Worm (Caenorhabditis elegans) whole organism, L1 larva: ENCODE results near the gene F35C11.4.

Source experiments
- F16B12.6 ChIP-seq: fragments of 150-350 bp; optimal IDR thresholded peaks from 2 replicates; lab custom pipeline; 2014; ENCODE audit warnings: missing biosample characterization, missing genetic modification characterization
- alr-1 ChIP-seq: fragments of 200-800 bp; sonication (Bioruptor generic); optimal IDR thresholded peaks from 2 replicates; lab custom pipeline; 2018; ENCODE audit warnings: borderline replicate concordance, mild to moderate bottlenecking, missing genetic modification characterization, missing compliant biosample characterization
- efl-1 ChIP-seq, 4 experiments: fragments of 150-350 bp; optimal IDR thresholded peaks in 3 of 4; peaks in 1 of 4; 1 replicate in 1 of 4; 2 replicates in 3 of 4; lab custom pipeline; 2014; ENCODE audit warnings: missing biosample characterization in 2 of 4, missing genetic modification characterization in 2 of 4, missing genetic modification reagents in 2 of 4
- elt-2 ChIP-seq: sonication (generic microtip); optimal IDR thresholded peaks from 2 replicates; lab custom pipeline; 2016; ENCODE audit warnings: missing genetic modification characterization, mild to moderate bottlenecking, inconsistent platforms, missing compliant biosample characterization, missing genetic modification reagents
- isw-1 ChIP-seq: fragments of 200-800 bp; sonication (Bioruptor generic); IDR thresholded peaks from 2 replicates; pipeline ENCODE4 v1.3.6; 2022; ENCODE audit warnings: missing genetic modification characterization, missing compliant biosample characterization
- lin-13 ChIP-seq: fragments of 150-350 bp; optimal IDR thresholded peaks from 2 replicates; lab custom pipeline; 2014; ENCODE audit warnings: missing biosample characterization, missing genetic modification reagents, missing genetic modification characterization
- lin-39 ChIP-seq: fragments of 150-350 bp; optimal IDR thresholded peaks from 2 replicates; lab custom pipeline; 2014; ENCODE audit warnings: missing biosample characterization, missing genetic modification reagents, missing genetic modification characterization
- lir-3 ChIP-seq: sonication (generic microtip); optimal IDR thresholded peaks from 2 replicates; lab custom pipeline; 2016; ENCODE audit warnings: mild to moderate bottlenecking, missing genetic modification characterization, moderate library complexity, missing compliant biosample characterization; ENCODE audit not compliant: poor library complexity
- nhr-85 ChIP-seq: sonication (generic microtip); peaks from one replicate; lab custom pipeline; 2016; ENCODE audit warnings: missing genetic modification characterization, inconsistent platforms, missing compliant biosample characterization
- pqm-1 ChIP-seq: sonication (generic microtip); optimal IDR thresholded peaks from 3 replicates; lab custom pipeline; 2017; ENCODE audit warnings: missing biosample characterization, missing genetic modification characterization
- rnt-1 ChIP-seq: sonication (generic microtip); optimal IDR thresholded peaks from 2 replicates; lab custom pipeline; 2016; ENCODE audit warnings: mild to moderate bottlenecking, missing genetic modification characterization, moderate library complexity, missing compliant biosample characterization
- sox-4 ChIP-seq: sonication (generic microtip); optimal IDR thresholded peaks from 2 replicates; lab custom pipeline; 2016; ENCODE audit warnings: missing genetic modification characterization, missing compliant biosample characterization
- unc-62 ChIP-seq: fragments of 150-350 bp; optimal IDR thresholded peaks from 2 replicates; lab custom pipeline; 2014; ENCODE audit warnings: missing biosample characterization, missing genetic modification reagents, missing genetic modification characterization

ce11 chrII:8225914-8226313, 22.9 kb upstream of the F35C11.4 start:
- TF ChIP-seq efl-1 (optimal IDR thresholded peaks at IDR 0.05; lab: Kevin White, UChicago) (no peak), efl-1 (GFP tag; optimal IDR thresholded peaks at IDR 0.05 in 1 of 2; lab: Kevin White, UChicago) (no peak), elt-2 (no peak), rnt-1 (tag; lab: Kevin White, UChicago) (no peak), alr-1 (tag; lab: Kevin White, UChicago) (no peak), F16B12.6 (tag; lab: Kevin White, UChicago) (no peak), sox-4 (tag; lab: Kevin White, UChicago) (no peak), pqm-1 (tag; lab: Kevin White, UChicago) (no peak), nhr-85 (peak; percentile 76), isw-1 (GFP tag; lab: Robert Waterston, UW) (no peak), lin-39 (no peak), lin-13 (no peak), unc-62 (GFP tag; lab: Kevin White, UChicago) (no peak), lir-3 (tag; lab: Kevin White, UChicago) (no peak)
